Fruit fly (Drosophila melanogaster) whole organism, embryonic: ENCODE data around the gene CG5886.

ENCODE experiments used
- BtbVII ChIP-seq: fragments of 200-800 bp; sonication (Bioruptor generic); optimal IDR thresholded peaks from 3 replicates; lab custom pipeline; 2017; ENCODE audit warnings: missing biosample characterization, mild to moderate bottlenecking, missing genetic modification characterization
- CG10274 ChIP-seq: fragments of 200-800 bp; sonication (Bioruptor generic); optimal IDR thresholded peaks from 3 replicates; lab custom pipeline; 2017; ENCODE audit warnings: missing biosample characterization, mild to moderate bottlenecking, missing genetic modification characterization
- CG10431 ChIP-seq: fragments of 200-800 bp; sonication (Bioruptor generic); optimal IDR thresholded peaks from 3 replicates; lab custom pipeline; 2018; ENCODE audit warnings: missing biosample characterization, mild to moderate bottlenecking, missing genetic modification characterization
- CG10543 ChIP-seq: fragments of 200-800 bp; sonication (Bioruptor generic); optimal IDR thresholded peaks from 3 replicates; lab custom pipeline; 2017; ENCODE audit warnings: missing biosample characterization, mild to moderate bottlenecking, missing genetic modification characterization, moderate library complexity
- CG11247 ChIP-seq: fragments of 200-800 bp; sonication (Bioruptor generic); IDR thresholded peaks from 2 replicates; pipeline ENCODE4 v1.3.6; 2022; ENCODE audit warnings: missing biosample characterization, missing genetic modification characterization
- CG11560 ChIP-seq: fragments of 200-800 bp; sonication (Bioruptor generic); IDR thresholded peaks from 3 replicates; pipeline ENCODE4 v1.3.6; 2022; ENCODE audit warnings: missing biosample characterization, missing genetic modification characterization
- CG12744 ChIP-seq: fragments of 200-800 bp; sonication (Bioruptor generic); optimal IDR thresholded peaks from 2 replicates; lab custom pipeline; 2016; ENCODE audit warnings: missing biosample characterization, missing genetic modification characterization
- CG12769 ChIP-seq: fragments of 200-800 bp; sonication (Bioruptor generic); optimal IDR thresholded peaks from 2 replicates; lab custom pipeline; 2019; ENCODE audit warnings: missing biosample characterization, mild to moderate bottlenecking, missing genetic modification characterization, moderate library complexity
- CG13123 ChIP-seq: fragments of 200-800 bp; sonication (Bioruptor generic); optimal IDR thresholded peaks from 2 replicates; lab custom pipeline; 2016; ENCODE audit warnings: missing biosample characterization, missing genetic modification characterization
- CG13624 ChIP-seq: fragments of 200-800 bp; sonication (Bioruptor generic); optimal IDR thresholded peaks from 2 replicates; lab custom pipeline; 2016; ENCODE audit warnings: missing biosample characterization, missing genetic modification characterization
- CG15073 ChIP-seq: fragments of 200-800 bp; sonication (Bioruptor generic); optimal IDR thresholded peaks from 2 replicates; lab custom pipeline; 2016; ENCODE audit warnings: missing biosample characterization, missing genetic modification characterization
- CG17568 ChIP-seq: fragments of 200-800 bp; sonication (Bioruptor generic); optimal IDR thresholded peaks from 2 replicates; lab custom pipeline; 2018; ENCODE audit warnings: missing biosample characterization, mild to moderate bottlenecking, missing genetic modification characterization, moderate library complexity
- CG17802 ChIP-seq: fragments of 200-800 bp; sonication (Bioruptor generic); optimal IDR thresholded peaks from 2 replicates; lab custom pipeline; 2018; ENCODE audit warnings: missing biosample characterization, mild to moderate bottlenecking, missing genetic modification characterization, moderate library complexity
- CG1832 ChIP-seq: fragments of 200-800 bp; sonication (Bioruptor generic); optimal IDR thresholded peaks from 2 replicates; lab custom pipeline; 2017; ENCODE audit warnings: missing biosample characterization, mild to moderate bottlenecking, missing genetic modification characterization, inconsistent platforms
- CG18764 ChIP-seq: fragments of 200-800 bp; sonication (Bioruptor generic); optimal IDR thresholded peaks from 3 replicates; lab custom pipeline; 2016; ENCODE audit warnings: missing biosample characterization, missing genetic modification characterization
- CG2120 ChIP-seq: fragments of 200-800 bp; sonication (Bioruptor generic); optimal IDR thresholded peaks from 3 replicates; lab custom pipeline; 2016; ENCODE audit warnings: missing biosample characterization, missing genetic modification characterization
- CG2712 ChIP-seq: fragments of 200-800 bp; optimal IDR thresholded peaks from 3 replicates; lab custom pipeline; 2019; ENCODE audit warnings: missing biosample characterization, mild to moderate bottlenecking, missing genetic modification characterization, moderate library complexity
- CG2889 ChIP-seq: fragments of 200-800 bp; sonication (Bioruptor generic); IDR thresholded peaks from 3 replicates; pipeline ENCODE4 v1.3.6; 2022; ENCODE audit warnings: missing biosample characterization, missing genetic modification characterization
- CG32772 ChIP-seq: fragments of 200-800 bp; sonication (Bioruptor generic); IDR thresholded peaks from 2 replicates; pipeline ENCODE4 v1.3.6; 2022; ENCODE audit warnings: missing biosample characterization, missing genetic modification characterization
- CG33213 ChIP-seq: fragments of 200-800 bp; sonication (Bioruptor generic); optimal IDR thresholded peaks from 3 replicates; lab custom pipeline; 2016; ENCODE audit warnings: missing biosample characterization, missing genetic modification characterization
- CG4360 ChIP-seq: fragments of 200-800 bp; sonication (Bioruptor generic); IDR thresholded peaks from 2 replicates; pipeline ENCODE4 v1.3.6; 2022; ENCODE audit warnings: missing biosample characterization, missing genetic modification characterization
- CG8359 ChIP-seq: fragments of 200-800 bp; sonication (Bioruptor generic); optimal IDR thresholded peaks from 2 replicates; lab custom pipeline; 2017; ENCODE audit warnings: missing biosample characterization, mild to moderate bottlenecking, missing genetic modification characterization, borderline replicate concordance
- CG9215 ChIP-seq: fragments of 200-800 bp; sonication (Bioruptor generic); IDR thresholded peaks from 2 replicates; pipeline ENCODE4 v1.3.6; 2022; ENCODE audit warnings: missing biosample characterization, missing genetic modification characterization
- Dp ChIP-seq: fragments of 200-800 bp; sonication (Bioruptor generic); optimal IDR thresholded peaks from 2 replicates; lab custom pipeline; 2018; ENCODE audit warnings: missing biosample characterization, mild to moderate bottlenecking, missing genetic modification characterization, moderate library complexity
- ERR ChIP-seq: fragments of 200-800 bp; sonication (Bioruptor generic); optimal IDR thresholded peaks from 2 replicates; lab custom pipeline; 2016; ENCODE audit warnings: missing biosample characterization, missing genetic modification characterization
- Fer1 ChIP-seq: fragments of 200-800 bp; sonication (Bioruptor generic); optimal IDR thresholded peaks from 2 replicates; lab custom pipeline; 2017; ENCODE audit warnings: missing biosample characterization, mild to moderate bottlenecking, missing genetic modification characterization
- Hand ChIP-seq: fragments of 200-800 bp; sonication (Bioruptor generic); optimal IDR thresholded peaks from 2 replicates; lab custom pipeline; 2017; ENCODE audit warnings: mild to moderate bottlenecking, missing biosample characterization, missing genetic modification reagents, missing genetic modification characterization
- Mad ChIP-seq: fragments of 200-800 bp; sonication (Bioruptor generic); optimal IDR thresholded peaks from 2 replicates; lab custom pipeline; 2016; ENCODE audit warnings: missing biosample characterization, missing genetic modification characterization
- Meics ChIP-seq: fragments of 200-800 bp; sonication (Bioruptor generic); optimal IDR thresholded peaks from 2 replicates; lab custom pipeline; 2017; ENCODE audit warnings: missing biosample characterization, mild to moderate bottlenecking, missing genetic modification characterization
- Nf-YA ChIP-seq: fragments of 200-800 bp; sonication (Bioruptor generic); IDR thresholded peaks from 2 replicates; pipeline ENCODE4 v1.3.6; 2022; ENCODE audit warnings: missing biosample characterization, missing genetic modification characterization
- PHDP ChIP-seq: fragments of 200-800 bp; sonication (Bioruptor generic); optimal IDR thresholded peaks from 3 replicates; lab custom pipeline; 2018; ENCODE audit warnings: missing biosample characterization, mild to moderate bottlenecking, missing genetic modification characterization, moderate library complexity
- Rfx ChIP-seq: fragments of 200-800 bp; sonication (Bioruptor generic); IDR thresholded peaks from 2 replicates; pipeline ENCODE4 v1.3.6; 2022; ENCODE audit warnings: missing biosample characterization, missing genetic modification characterization
- YL-1 ChIP-seq: fragments of 200-800 bp; sonication (Bioruptor generic); optimal IDR thresholded peaks from 3 replicates; lab custom pipeline; 2017; ENCODE audit warnings: missing biosample characterization, mild to moderate bottlenecking, missing genetic modification characterization
- aop ChIP-seq: fragments of 200-800 bp; sonication (Bioruptor generic); IDR thresholded peaks from 2 replicates; pipeline ENCODE4 v1.3.6; 2022; ENCODE audit warnings: missing biosample characterization, missing genetic modification characterization
- crol ChIP-seq: fragments of 200-800 bp; sonication (Bioruptor generic); IDR thresholded peaks from 2 replicates; pipeline ENCODE4 v1.3.6; 2022; ENCODE audit warnings: missing biosample characterization, missing genetic modification characterization
- dimm ChIP-seq: fragments of 200-800 bp; sonication (Bioruptor generic); IDR thresholded peaks from 2 replicates; pipeline ENCODE4 v1.3.6; 2022; ENCODE audit warnings: missing biosample characterization, missing genetic modification characterization
- dmrt11E ChIP-seq: fragments of 200-800 bp; sonication (Bioruptor generic); optimal IDR thresholded peaks from 3 replicates; lab custom pipeline; 2018; ENCODE audit warnings: missing biosample characterization, mild to moderate bottlenecking, missing genetic modification characterization, moderate library complexity
- ewg ChIP-seq: fragments of 200-800 bp; sonication (Bioruptor generic); optimal IDR thresholded peaks from 3 replicates; lab custom pipeline; 2017; ENCODE audit warnings: mild to moderate bottlenecking, missing biosample characterization, missing genetic modification reagents, missing genetic modification characterization
- fd64A ChIP-seq: fragments of 200-800 bp; sonication (Bioruptor generic); optimal IDR thresholded peaks from 3 replicates; lab custom pipeline; 2018; ENCODE audit warnings: missing biosample characterization, mild to moderate bottlenecking, missing genetic modification characterization
- gfzf ChIP-seq: fragments of 200-800 bp; sonication (Bioruptor generic); optimal IDR thresholded peaks from 2 replicates; lab custom pipeline; 2016; ENCODE audit warnings: missing biosample characterization, mild to moderate bottlenecking, missing genetic modification characterization, moderate library complexity
- ind ChIP-seq: fragments of 200-800 bp; sonication (Bioruptor generic); optimal IDR thresholded peaks from 3 replicates; lab custom pipeline; 2016; ENCODE audit warnings: missing biosample characterization, missing genetic modification characterization
- kay ChIP-seq: fragments of 200-800 bp; sonication (Bioruptor generic); optimal IDR thresholded peaks from 2 replicates; lab custom pipeline; 2016; ENCODE audit warnings: missing biosample characterization, missing genetic modification characterization
- mam ChIP-seq: fragments of 200-800 bp; sonication (Bioruptor generic); optimal IDR thresholded peaks from 3 replicates; lab custom pipeline; 2016; ENCODE audit warnings: missing biosample characterization, missing genetic modification characterization
- nerfin-1 ChIP-seq: fragments of 200-800 bp; sonication (Bioruptor generic); optimal IDR thresholded peaks from 3 replicates; lab custom pipeline; 2019; ENCODE audit warnings: missing biosample characterization, mild to moderate bottlenecking, missing genetic modification characterization, moderate library complexity
- prd ChIP-seq, 3 experiments: fragments of >200 bp in 2 of 3; fragments of 200-800 bp in 1 of 3; sonication (Bioruptor generic) in 1 of 3; optimal IDR thresholded peaks in 2 of 3; IDR thresholded peaks in 1 of 3; 2 replicates in 2 of 3; 3 replicates in 1 of 3; pipeline versions ENCODE4 v1.3.6 to Lab custom; 2017 to 2022; ENCODE audit warnings: missing biosample characterization in 1 of 3, missing genetic modification characterization in 1 of 3
- psq ChIP-seq: fragments of 200-800 bp; sonication (Bioruptor generic); optimal IDR thresholded peaks from 2 replicates; lab custom pipeline; 2017; ENCODE audit warnings: missing biosample characterization, missing genetic modification characterization
- run ChIP-seq: fragments of 200-800 bp; sonication (Bioruptor generic); optimal IDR thresholded peaks from 3 replicates; lab custom pipeline; 2018; ENCODE audit warnings: missing biosample characterization, mild to moderate bottlenecking, missing genetic modification characterization
- tap ChIP-seq: fragments of 200-800 bp; optimal IDR thresholded peaks from 3 replicates; lab custom pipeline; 2019; ENCODE audit warnings: missing biosample characterization, mild to moderate bottlenecking, missing genetic modification characterization, moderate library complexity
- tna ChIP-seq: fragments of 200-800 bp; sonication (Bioruptor generic); IDR thresholded peaks from 2 replicates; pipeline ENCODE4 v1.3.6; 2022; ENCODE audit warnings: missing biosample characterization, missing genetic modification characterization; ENCODE audit not compliant: partially characterized antibody
- tup ChIP-seq: fragments of 200-800 bp; sonication (Bioruptor generic); optimal IDR thresholded peaks from 2 replicates; lab custom pipeline; 2016; ENCODE audit warnings: missing biosample characterization, mild to moderate bottlenecking, missing genetic modification characterization, moderate library complexity
- twi ChIP-seq: fragments of 200-800 bp; optimal IDR thresholded peaks from 2 replicates; lab custom pipeline; 2019; ENCODE audit warnings: missing biosample characterization, mild to moderate bottlenecking, missing genetic modification characterization, moderate library complexity

CG5886 gene

dm6 chr3R:25884301-25884700, 32.9 kb downstream of the CG5886 start (continued):
- TF ChIP-seq CG18764 (GFP tag; lab: Kevin White, UChicago), result peak; percentile 49
- TF ChIP-seq PHDP (tag; lab: Kevin White, UChicago), result peak; percentile 81
- peak; percentile 91 for TF ChIP-seq CG2712 (tag; lab: Kevin White, UChicago)
- no peak for TF ChIP-seq BtbVII (GFP tag; lab: Kevin White, UChicago)
- no peak for TF ChIP-seq fd64A (GFP tag; lab: Kevin White, UChicago)
- TF ChIP-seq aop (GFP tag; lab: Robert Waterston, UW), result no peak
- TF ChIP-seq psq (GFP tag; lab: Kevin White, UChicago), result no peak
- peak; percentile 3 for TF ChIP-seq CG13123 (GFP tag; lab: Kevin White, UChicago)
- no peak for TF ChIP-seq CG17568 (GFP tag; lab: Kevin White, UChicago)
- no peak for TF ChIP-seq CG33213
- TF ChIP-seq twi (tag; lab: Kevin White, UChicago), result peak; percentile 63
- TF ChIP-seq dimm (GFP tag; lab: Robert Waterston, UW), result peak; percentile 13; the same call in 1 of the 2 replicates
- no peak for TF ChIP-seq Dp
- TF ChIP-seq ERR (GFP tag; lab: Kevin White, UChicago), result no peak
- TF ChIP-seq ind (GFP tag; lab: Kevin White, UChicago), result peak; percentile 50
- TF ChIP-seq tna (GFP tag; lab: Robert Waterston, UW), result no peak
- no peak for TF ChIP-seq crol (GFP tag; lab: Robert Waterston, UW)
- TF ChIP-seq Fer1 (GFP tag; lab: Kevin White, UChicago), result no peak
- TF ChIP-seq ewg (GFP tag; lab: Kevin White, UChicago), result peak; percentile 40
- peak; percentile 69 for TF ChIP-seq run (tag; lab: Kevin White, UChicago)
- no peak for TF ChIP-seq CG15073 (GFP tag; lab: Kevin White, UChicago)
- 0 out of 2 replicates have a peak, but pooled peaks have one; percentile 13 for TF ChIP-seq CG11247 (GFP tag; lab: Robert Waterston, UW)
- peak; percentile 33 for TF ChIP-seq Meics (GFP tag; lab: Kevin White, UChicago)
- TF ChIP-seq prd (optimal IDR thresholded peaks at IDR 0.05; lab: Kevin White, UChicago), result no peak
- TF ChIP-seq prd (GFP tag; IDR thresholded peaks at IDR 0.05; lab: Robert Waterston, UW), result no peak
- TF ChIP-seq kay (GFP tag; lab: Kevin White, UChicago), result peak; percentile 17
- TF ChIP-seq YL-1 (GFP tag; lab: Kevin White, UChicago), result no peak
- no peak for TF ChIP-seq tup (GFP tag; lab: Kevin White, UChicago)
- TF ChIP-seq nerfin-1 (tag; lab: Kevin White, UChicago), result peak; percentile 71
- TF ChIP-seq gfzf (GFP tag; lab: Kevin White, UChicago), result no peak
- TF ChIP-seq tap (tag; lab: Kevin White, UChicago), result peak; percentile 69
- no peak for TF ChIP-seq CG1832 (GFP tag; lab: Kevin White, UChicago)
- no peak for TF ChIP-seq Nf-YA (GFP tag; lab: Robert Waterston, UW)
- peak; percentile 86 for TF ChIP-seq dmrt11E (tag; lab: Kevin White, UChicago)
- no peak for TF ChIP-seq CG9215 (GFP tag; lab: Robert Waterston, UW)
- TF ChIP-seq CG2120 (GFP tag; lab: Kevin White, UChicago), result peak; percentile 3
- TF ChIP-seq CG11560 (tag; lab: Robert Waterston, UW), result no peak
- TF ChIP-seq CG10543 (GFP tag; lab: Kevin White, UChicago), result no peak
- TF ChIP-seq CG4360 (GFP tag; lab: Robert Waterston, UW), result no peak
- no peak for TF ChIP-seq Hand (GFP tag; lab: Kevin White, UChicago)
- no peak for TF ChIP-seq CG17802 (tag; lab: Kevin White, UChicago)
- no peak for TF ChIP-seq Mad (GFP tag; lab: Kevin White, UChicago)
- TF ChIP-seq CG32772 (GFP tag; lab: Robert Waterston, UW), result peak; percentile 47; the same call in 1 of the 2 replicates
- TF ChIP-seq CG2889, result no peak
- TF ChIP-seq Rfx (GFP tag; lab: Robert Waterston, UW), result no peak
- TF ChIP-seq CG13624 (GFP tag; lab: Kevin White, UChicago), result no peak
- TF ChIP-seq CG12769 (tag; lab: Kevin White, UChicago), result no peak
- TF ChIP-seq CG8359 (GFP tag; lab: Kevin White, UChicago), result peak; percentile 22
- TF ChIP-seq CG10274 (GFP tag; lab: Kevin White, UChicago), result no peak
- TF ChIP-seq mam, result no peak
- no peak for TF ChIP-seq CG12744
- peak; percentile 11 for TF ChIP-seq CG10431 (GFP tag; lab: Kevin White, UChicago)
